Worm (Caenorhabditis elegans) whole organism, L4 larva: ENCODE results near the gene mrck-1.
A peak's percentile ranks its signal among the peaks of the same experiment; 100 is the strongest.

Experiments used
- F26F4.8 ChIP-seq: fragments of 200-800 bp; sonication (Bioruptor generic); conservative IDR thresholded peaks from 2 replicates; pipeline ENCODE4 v1.3.6; 2022; ENCODE audit warnings: missing genetic modification characterization, missing compliant biosample characterization
- F49E8.2 ChIP-seq: sonication (generic microtip); optimal IDR thresholded peaks from 2 replicates; lab custom pipeline; 2016; ENCODE audit warnings: missing compliant biosample characterization, mild to moderate bottlenecking, missing genetic modification characterization, borderline replicate concordance
- T26A8.4 ChIP-seq: fragments of 200-800 bp; sonication (Bioruptor generic); IDR thresholded peaks from 2 replicates; pipeline ENCODE4 v1.3.6; 2022; ENCODE audit warnings: missing genetic modification characterization, missing compliant biosample characterization
- Y105C5A.15 ChIP-seq: fragments of 200-800 bp; sonication (Bioruptor generic); IDR thresholded peaks from 2 replicates; pipeline ENCODE4 v1.3.6; 2022; ENCODE audit warnings: missing genetic modification characterization, missing compliant biosample characterization
- Y48G9A.11 ChIP-seq: fragments of 200-800 bp; sonication (Bioruptor generic); IDR thresholded peaks from 2 replicates; pipeline ENCODE4 v1.3.6; 2022; ENCODE audit warnings: missing genetic modification reagents, missing genetic modification characterization, missing compliant biosample characterization
- Y75B8A.6 ChIP-seq: fragments of 200-800 bp; sonication (Bioruptor generic); IDR thresholded peaks from 2 replicates; pipeline ENCODE4 v1.3.6; 2022; ENCODE audit warnings: missing genetic modification reagents, missing genetic modification characterization, missing compliant biosample characterization
- ZK337.2 ChIP-seq: fragments of 200-800 bp; sonication (Bioruptor generic); IDR thresholded peaks from 2 replicates; pipeline ENCODE4 v1.3.6; 2022; ENCODE audit warnings: missing genetic modification reagents, missing genetic modification characterization, missing compliant biosample characterization
- ZK546.5 ChIP-seq, 2 experiments: sonication (generic microtip); optimal IDR thresholded peaks; 2 replicates each; lab custom pipeline; 2017; ENCODE audit warnings: missing biosample characterization in 2 of 2, missing genetic modification characterization in 2 of 2
- attf-4 ChIP-seq: sonication (generic microtip); optimal IDR thresholded peaks from 3 replicates; lab custom pipeline; 2017; ENCODE audit warnings: missing biosample characterization, missing genetic modification characterization
- ceh-20 ChIP-seq: fragments of 200-800 bp; sonication (Bioruptor generic); IDR thresholded peaks from 2 replicates; pipeline ENCODE4 v1.3.6; 2022; ENCODE audit warnings: missing genetic modification reagents, missing genetic modification characterization, missing compliant biosample characterization
- ceh-28 ChIP-seq: fragments of 150-350 bp; optimal IDR thresholded peaks from 2 replicates; lab custom pipeline; 2014; ENCODE audit warnings: missing biosample characterization, missing genetic modification reagents, missing genetic modification characterization
- ceh-82 ChIP-seq: sonication (generic microtip); optimal IDR thresholded peaks from 2 replicates; lab custom pipeline; 2017; ENCODE audit warnings: missing biosample characterization, missing genetic modification characterization
- cey-2 ChIP-seq: sonication (generic microtip); optimal IDR thresholded peaks from 3 replicates; lab custom pipeline; 2017; ENCODE audit warnings: missing genetic modification characterization, mild to moderate bottlenecking, missing compliant biosample characterization, antibody characterized with exemption, borderline replicate concordance; ENCODE audit not compliant: insufficient read depth
- daf-12 ChIP-seq: fragments of 150-350 bp; optimal IDR thresholded peaks from 2 replicates; lab custom pipeline; 2014; ENCODE audit warnings: missing biosample characterization, missing genetic modification reagents, missing genetic modification characterization
- daf-16 ChIP-seq, 3 experiments: sonication (generic microtip); optimal IDR thresholded peaks; 2 replicates each; lab custom pipeline; 2016 to 2017; ENCODE audit warnings: missing genetic modification characterization in 3 of 3, missing genetic modification reagents in 3 of 3, mild to moderate bottlenecking in 2 of 3, missing compliant biosample characterization in 2 of 3, missing biosample characterization in 1 of 3, moderate library complexity in 1 of 3
- dmd-6 ChIP-seq: fragments of 200-800 bp; sonication (Bioruptor generic); IDR thresholded peaks from 2 replicates; pipeline ENCODE4 v1.3.6; 2022; ENCODE audit warnings: missing genetic modification reagents, missing genetic modification characterization, missing compliant biosample characterization
- duxl-1 ChIP-seq: sonication (generic microtip); optimal IDR thresholded peaks from 2 replicates; lab custom pipeline; 2016; ENCODE audit warnings: mild to moderate bottlenecking, missing genetic modification characterization, moderate library complexity, missing compliant biosample characterization; ENCODE audit not compliant: poor library complexity
- dve-1 ChIP-seq: sonication (generic microtip); optimal IDR thresholded peaks from 2 replicates; lab custom pipeline; 2017; ENCODE audit warnings: antibody characterized with exemption, mild to moderate bottlenecking, missing genetic modification characterization, missing compliant biosample characterization; ENCODE audit not compliant: insufficient read depth
- fkh-10 ChIP-seq: fragments of 150-350 bp; optimal IDR thresholded peaks from 2 replicates; lab custom pipeline; 2014; ENCODE audit warnings: missing biosample characterization, missing genetic modification reagents, missing genetic modification characterization
- gei-8 ChIP-seq: fragments of 200-800 bp; sonication (Bioruptor generic); optimal IDR thresholded peaks from 2 replicates; lab custom pipeline; 2018; ENCODE audit warnings: mild to moderate bottlenecking, missing genetic modification characterization, missing compliant biosample characterization
- hif-1 ChIP-seq, 2 experiments: sonication (generic microtip); optimal IDR thresholded peaks; 2 replicates each; lab custom pipeline; 2016 to 2017; ENCODE audit warnings: missing compliant biosample characterization in 2 of 2, missing genetic modification characterization in 2 of 2, missing genetic modification reagents in 2 of 2, missing genotype in 2 of 2, mild to moderate bottlenecking in 1 of 2
- hmg-1.1 ChIP-seq: fragments of 200-800 bp; sonication (Bioruptor generic); IDR thresholded peaks from 2 replicates; pipeline ENCODE4 v1.3.6; 2022; ENCODE audit warnings: missing genetic modification reagents, missing genetic modification characterization, missing compliant biosample characterization
- lin-13 ChIP-seq: fragments of 150-350 bp; optimal IDR thresholded peaks from 2 replicates; lab custom pipeline; 2014; ENCODE audit warnings: missing biosample characterization, missing genetic modification reagents, missing genetic modification characterization
- lin-15B ChIP-seq: fragments of 150-350 bp; sonication (generic microtip); optimal IDR thresholded peaks from 3 replicates; lab custom pipeline; 2014; ENCODE audit warnings: missing biosample characterization, missing genetic modification characterization
- lin-38 ChIP-seq: fragments of 200-800 bp; sonication (Bioruptor generic); IDR thresholded peaks from 2 replicates; pipeline ENCODE4 v1.3.6; 2022; ENCODE audit warnings: missing genetic modification reagents, missing genetic modification characterization, missing compliant biosample characterization
- lin-39 ChIP-seq: fragments of 150-350 bp; optimal IDR thresholded peaks from 2 replicates; lab custom pipeline; 2014; ENCODE audit warnings: missing biosample characterization, missing genetic modification reagents, missing genetic modification characterization
- lir-3 ChIP-seq: sonication (generic microtip); optimal IDR thresholded peaks from 2 replicates; lab custom pipeline; 2016; ENCODE audit warnings: mild to moderate bottlenecking, missing genetic modification characterization, missing compliant biosample characterization
- lsy-2 ChIP-seq, 2 experiments: fragments of 150-350 bp in 1 of 2; sonication (generic microtip) in 1 of 2; optimal IDR thresholded peaks; 2 replicates each; lab custom pipeline; 2014 to 2017; ENCODE audit warnings: missing biosample characterization in 2 of 2, missing genetic modification characterization in 2 of 2
- madf-5 ChIP-seq, 2 experiments: fragments of 200-800 bp; sonication (Bioruptor generic); IDR thresholded peaks; 2 replicates each; pipeline ENCODE4 v1.3.6; 2022; ENCODE audit warnings: missing compliant biosample characterization in 2 of 2, missing genetic modification characterization in 2 of 2
- mdt-29 ChIP-seq: fragments of 200-800 bp; sonication (Bioruptor generic); IDR thresholded peaks from 2 replicates; pipeline ENCODE4 v1.3.6; 2022; ENCODE audit warnings: missing genetic modification reagents, missing genetic modification characterization, missing compliant biosample characterization
- mes-2 ChIP-seq: sonication (generic microtip); optimal IDR thresholded peaks from 2 replicates; lab custom pipeline; 2016; ENCODE audit warnings: missing genotype, mild to moderate bottlenecking, missing genetic modification characterization, missing compliant biosample characterization; ENCODE audit not compliant: poor library complexity, severe bottlenecking
- nhr-10 ChIP-seq: fragments of 150-350 bp; optimal IDR thresholded peaks from 2 replicates; lab custom pipeline; 2014; ENCODE audit warnings: missing biosample characterization, missing genetic modification characterization
- nhr-111 ChIP-seq: fragments of 200-800 bp; sonication (Bioruptor generic); optimal IDR thresholded peaks from 2 replicates; lab custom pipeline; 2018; ENCODE audit warnings: mild to moderate bottlenecking, missing genetic modification characterization, missing compliant biosample characterization
- nhr-28 ChIP-seq: fragments of 150-350 bp; optimal IDR thresholded peaks from 2 replicates; lab custom pipeline; 2014; ENCODE audit warnings: missing biosample characterization, missing genetic modification characterization
- nhr-41 ChIP-seq: fragments of 200-800 bp; sonication (Bioruptor generic); IDR thresholded peaks from 2 replicates; pipeline ENCODE4 v1.3.6; 2022; ENCODE audit warnings: missing genetic modification reagents, missing genetic modification characterization, missing compliant biosample characterization
- nhr-42 ChIP-seq: fragments of 200-800 bp; sonication (Bioruptor generic); IDR thresholded peaks from 2 replicates; pipeline ENCODE4 v1.3.6; 2022; ENCODE audit warnings: missing genetic modification characterization, missing compliant biosample characterization
- nhr-48 ChIP-seq: sonication (generic microtip); optimal IDR thresholded peaks from 2 replicates; lab custom pipeline; 2016; ENCODE audit warnings: mild to moderate bottlenecking, missing genetic modification characterization, missing compliant biosample characterization
- saeg-2 ChIP-seq: fragments of 200-800 bp; sonication (Bioruptor generic); IDR thresholded peaks from 2 replicates; pipeline ENCODE4 v1.3.6; 2022; ENCODE audit warnings: missing genetic modification reagents, missing genetic modification characterization, missing compliant biosample characterization
- sdz-12 ChIP-seq: fragments of 200-800 bp; sonication (Bioruptor generic); optimal IDR thresholded peaks from 2 replicates; lab custom pipeline; 2018; ENCODE audit warnings: mild to moderate bottlenecking, missing genetic modification characterization, missing compliant biosample characterization
- snpc-4 ChIP-seq: fragments of 150-350 bp; optimal IDR thresholded peaks from 2 replicates; lab custom pipeline; 2014; ENCODE audit warnings: missing biosample characterization, missing genetic modification characterization
- spr-3 ChIP-seq: fragments of 200-800 bp; sonication (Bioruptor generic); optimal IDR thresholded peaks from 2 replicates; lab custom pipeline; 2018; ENCODE audit warnings: mild to moderate bottlenecking, missing genetic modification characterization, missing compliant biosample characterization
- unc-130 ChIP-seq: sonication (generic microtip); optimal IDR thresholded peaks from 2 replicates; lab custom pipeline; 2016; ENCODE audit warnings: missing genetic modification reagents, missing genetic modification characterization, missing compliant biosample characterization
- unc-62 ChIP-seq, 3 experiments: fragments of 150-350 bp in 1 of 3; sonication (generic microtip); optimal IDR thresholded peaks in 2 of 3; peaks in 1 of 3; 1 replicate in 1 of 3; 2 replicates in 2 of 3; lab custom pipeline; 2014 to 2017; ENCODE audit warnings: missing biosample characterization in 3 of 3, missing genetic modification characterization in 3 of 3, missing genetic modification reagents in 3 of 3, missing genotype in 1 of 3
- vab-7 ChIP-seq: fragments of 200-800 bp; sonication (Bioruptor generic); IDR thresholded peaks from 2 replicates; pipeline ENCODE4 v1.3.6; 2022; ENCODE audit warnings: missing genetic modification reagents, missing genetic modification characterization, missing compliant biosample characterization
- zag-1 ChIP-seq: fragments of 150-350 bp; optimal IDR thresholded peaks from 2 replicates; lab custom pipeline; 2014; ENCODE audit warnings: missing biosample characterization, missing genetic modification characterization
- zfp-2 ChIP-seq: sonication (generic microtip); optimal IDR thresholded peaks from 2 replicates; lab custom pipeline; 2016; ENCODE audit warnings: mild to moderate bottlenecking, missing genetic modification characterization, missing compliant biosample characterization
- zfp-3 ChIP-seq: fragments of 200-800 bp; sonication (Bioruptor generic); conservative IDR thresholded peaks from 2 replicates; pipeline ENCODE4 v1.3.6; 2022; ENCODE audit warnings: missing genetic modification reagents, missing genetic modification characterization, missing compliant biosample characterization
- zip-11 ChIP-seq: fragments of 200-800 bp; sonication (Bioruptor generic); IDR thresholded peaks from 2 replicates; pipeline ENCODE4 v1.3.6; 2022; ENCODE audit warnings: missing genetic modification characterization, missing compliant biosample characterization

Gene mrck-1

ce11 chrV:6267237-6267812 is at the start of gene mrck-1 (continued):
- TF ChIP-seq madf-5 (GFP tag; IDR thresholded peaks at IDR 0.05; lab: Robert Waterston, UW) (peak; percentile 14 to 51; a peak in 1 of 4 replicates), vab-7 (GFP tag; lab: Robert Waterston, UW) (peak; percentile 76), hmg-1.1 (GFP tag; lab: Robert Waterston, UW) (peak; percentile 90), hif-1 (tag; optimal IDR thresholded peaks at IDR 0.05; lab: Kevin White, UChicago) (peak; percentile 42 to 83), nhr-41 (GFP tag; lab: Robert Waterston, UW) (peak; percentile 55; the same call in 1 of the 2 replicates), nhr-48 (tag; lab: Kevin White, UChicago) (peak; percentile 93), dmd-6 (GFP tag; lab: Robert Waterston, UW) (peak; percentile 87), F26F4.8 (GFP tag; lab: Robert Waterston, UW) (no peak), Y75B8A.6 (GFP tag; lab: Robert Waterston, UW) (0 out of 2 replicates have a peak, but pooled peaks have one; percentile 46), zag-1 (tag; lab: Kevin White, UChicago) (peak; percentile 28), Y48G9A.11 (GFP tag; lab: Robert Waterston, UW) (0 out of 2 replicates have a peak, but pooled peaks have one; percentile 50), cey-2 (no peak), dve-1 (tag; lab: Kevin White, UChicago) (peak; percentile 85), gei-8 (GFP tag; lab: Kevin White, UChicago) (no peak), F49E8.2 (tag; lab: Kevin White, UChicago) (no peak), nhr-111 (GFP tag; lab: Kevin White, UChicago) (no peak), ceh-28 (tag; lab: Kevin White, UChicago) (no peak), attf-4 (tag; lab: Kevin White, UChicago) (no peak), sdz-12 (GFP tag; lab: Kevin White, UChicago) (no peak), ceh-20 (peak; percentile 94), zfp-2 (no peak), zfp-3 (GFP tag; lab: Robert Waterston, UW) (no peak), unc-62 (GFP tag; optimal IDR thresholded peaks at IDR 0.05 in 1 of 2; lab: Kevin White, UChicago) (peak in 1 of 2 experiments; percentile 87), unc-62 (tag; optimal IDR thresholded peaks at IDR 0.05; lab: Kevin White, UChicago) (no peak), duxl-1 (tag; lab: Kevin White, UChicago) (peak; percentile 58), zip-11 (no peak), fkh-10 (peak; percentile 94), ceh-82 (no peak), lir-3 (tag; lab: Kevin White, UChicago) (no peak), spr-3 (peak; percentile 64), Y105C5A.15 (GFP tag; lab: Robert Waterston, UW) (no peak), snpc-4 (tag; lab: Kevin White, UChicago) (no peak), lin-15B (tag; lab: Kevin White, UChicago) (no peak), mes-2 (tag; lab: Kevin White, UChicago) (peak; percentile 92), nhr-42 (GFP tag; lab: Robert Waterston, UW) (peak; percentile 76; the same call in 1 of the 2 replicates), nhr-28 (tag; lab: Kevin White, UChicago) (peak; percentile 72), ZK337.2 (GFP tag; lab: Robert Waterston, UW) (peak; percentile 31; the same call in 1 of the 2 replicates), T26A8.4 (GFP tag; lab: Robert Waterston, UW) (peak; percentile 83), ZK546.5 (tag; optimal IDR thresholded peaks at IDR 0.05; lab: Kevin White, UChicago) (no peak), saeg-2 (GFP tag; lab: Robert Waterston, UW) (peak; percentile 51; the same call in 1 of the 2 replicates), lin-38 (peak; percentile 81), daf-12 (tag; lab: Kevin White, UChicago) (no peak), unc-130 (GFP tag; lab: Kevin White, UChicago) (no peak), lin-39 (tag; lab: Kevin White, UChicago) (no peak), lsy-2 (tag; optimal IDR thresholded peaks at IDR 0.05; lab: Kevin White, UChicago) (peak; percentile 72 to 92), daf-16 (GFP tag; optimal IDR thresholded peaks at IDR 0.05; lab: Kevin White, UChicago) (peak; percentile 22 to 77), daf-16 (tag; optimal IDR thresholded peaks at IDR 0.05; lab: Kevin White, UChicago) (no peak), lin-13 (peak; percentile 86), mdt-29 (GFP tag; lab: Robert Waterston, UW) (no peak), nhr-10 (tag; lab: Kevin White, UChicago) (no peak)
